Fruit fly (Drosophila melanogaster) whole organism: ENCODE results near the gene Agxt.

Experiments used
- CG8478 ChIP-seq: fragments of >200 bp; optimal IDR thresholded peaks from 2 replicates; lab custom pipeline; 2018; ENCODE audit warnings: inconsistent platforms
- Dll ChIP-seq: fragments of >200 bp; optimal IDR thresholded peaks from 2 replicates; lab custom pipeline; 2017
- EcR ChIP-seq, 2 experiments: fragments of >200 bp; optimal IDR thresholded peaks; 2 replicates each; lab custom pipeline; 2017; ENCODE audit warnings: missing biosample characterization in 2 of 2, missing genetic modification characterization in 2 of 2, missing genetic modification reagents in 2 of 2
- pan ChIP-seq: fragments of >200 bp; optimal IDR thresholded peaks from 2 replicates; lab custom pipeline; 2017
- psq ChIP-seq: fragments of >200 bp; optimal IDR thresholded peaks from 2 replicates; lab custom pipeline; 2017
- usp ChIP-seq: fragments of >200 bp; optimal IDR thresholded peaks from 2 replicates; lab custom pipeline; 2017; ENCODE audit warnings: missing biosample characterization, missing genetic modification characterization, mixed read lengths

The Agxt gene

DNA sequence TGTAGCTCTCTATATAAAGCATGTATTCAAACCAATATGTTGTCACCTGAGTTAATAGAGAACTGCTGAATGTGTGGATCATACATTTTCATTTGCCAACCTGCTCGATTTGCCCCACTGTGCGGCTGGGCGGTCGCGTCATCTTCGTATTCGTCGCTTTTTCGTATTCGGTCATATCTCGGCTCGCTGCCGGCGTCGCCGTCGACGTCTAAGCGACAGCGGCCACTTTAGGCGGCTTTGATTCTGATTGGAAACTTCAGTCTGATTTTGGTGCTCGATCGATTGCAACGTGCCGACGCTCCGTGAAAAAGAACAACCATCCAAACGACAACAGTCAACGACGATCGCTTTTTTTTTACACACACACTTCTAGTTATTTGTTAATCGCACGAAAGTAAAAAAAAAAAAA lies 17.1 kb downstream of the Agxt start:
- no peak for TF ChIP-seq usp (GFP tag; lab: Kevin White, UChicago)
- no peak for TF ChIP-seq CG8478
- TF ChIP-seq Dll (lab: Kevin White, UChicago), result no peak
- no peak for TF ChIP-seq pan (lab: Kevin White, UChicago)
- TF ChIP-seq psq, result no peak
- TF ChIP-seq EcR (GFP tag; optimal IDR thresholded peaks at IDR 0.05; lab: Kevin White, UChicago), result no peak

DNA sequence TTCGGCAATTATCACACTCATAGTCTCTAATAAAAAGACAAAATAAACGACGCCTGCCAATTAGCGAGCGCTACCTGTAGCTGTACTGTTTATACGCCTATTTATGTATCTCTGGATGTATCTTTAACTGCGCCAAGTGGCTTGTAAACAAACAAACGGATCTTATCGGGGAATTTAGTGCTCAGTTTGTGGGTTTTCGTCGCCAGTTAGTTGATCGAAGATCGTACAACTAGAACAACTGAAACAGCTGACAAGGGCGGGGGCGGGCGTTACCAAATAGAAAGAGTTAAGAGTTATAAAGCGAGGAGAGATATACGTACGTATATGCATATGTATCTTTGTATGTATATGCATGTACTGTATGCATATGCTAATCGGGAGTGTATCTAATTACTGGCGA lies 18.2 kb downstream of the Agxt start:
- no peak for TF ChIP-seq Dll (lab: Kevin White, UChicago)
- no peak for TF ChIP-seq usp (GFP tag; lab: Kevin White, UChicago)
- TF ChIP-seq CG8478, result no peak
- no peak for TF ChIP-seq psq
- TF ChIP-seq EcR (GFP tag; optimal IDR thresholded peaks at IDR 0.05; lab: Kevin White, UChicago), result no peak
- TF ChIP-seq pan (lab: Kevin White, UChicago), result no peak

DNA sequence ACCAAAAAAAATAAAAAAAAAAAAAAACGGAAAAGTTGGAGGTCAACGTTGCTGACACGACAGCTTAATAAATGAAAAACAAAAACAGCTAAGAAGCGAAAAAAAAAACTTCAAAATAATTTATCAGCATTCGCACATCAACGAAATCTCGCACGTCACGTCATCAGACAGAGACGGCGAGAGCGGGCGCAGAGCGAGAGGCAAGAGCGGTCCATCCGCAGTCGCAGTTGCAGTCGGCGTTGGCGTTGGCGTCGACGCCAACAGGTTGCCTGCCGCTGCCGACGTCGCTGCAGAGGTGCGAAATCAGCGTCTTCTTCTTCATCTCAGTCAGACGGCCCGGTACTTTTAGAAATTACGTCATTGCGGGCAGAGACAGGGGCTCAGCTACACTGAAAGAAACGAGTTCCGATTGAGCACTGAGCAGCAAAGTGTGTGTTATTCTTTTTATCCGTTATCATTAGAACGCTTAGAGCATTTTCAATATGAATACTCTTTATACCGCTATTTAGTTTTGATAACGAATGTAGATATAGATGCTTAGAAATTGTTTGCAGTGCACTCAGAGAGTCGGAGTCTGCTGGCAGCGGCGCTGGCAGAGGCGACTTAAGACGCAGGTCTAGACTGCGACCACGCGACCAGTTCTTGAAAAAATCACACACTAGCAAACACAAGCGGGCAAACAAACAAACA lies 20.8 kb downstream of the Agxt start:
- TF ChIP-seq usp (GFP tag; lab: Kevin White, UChicago), result no peak
- TF ChIP-seq Dll (lab: Kevin White, UChicago), result no peak
- TF ChIP-seq pan (lab: Kevin White, UChicago), result no peak
- no peak for TF ChIP-seq EcR (GFP tag; optimal IDR thresholded peaks at IDR 0.05; lab: Kevin White, UChicago)
- no peak for TF ChIP-seq psq

DNA sequence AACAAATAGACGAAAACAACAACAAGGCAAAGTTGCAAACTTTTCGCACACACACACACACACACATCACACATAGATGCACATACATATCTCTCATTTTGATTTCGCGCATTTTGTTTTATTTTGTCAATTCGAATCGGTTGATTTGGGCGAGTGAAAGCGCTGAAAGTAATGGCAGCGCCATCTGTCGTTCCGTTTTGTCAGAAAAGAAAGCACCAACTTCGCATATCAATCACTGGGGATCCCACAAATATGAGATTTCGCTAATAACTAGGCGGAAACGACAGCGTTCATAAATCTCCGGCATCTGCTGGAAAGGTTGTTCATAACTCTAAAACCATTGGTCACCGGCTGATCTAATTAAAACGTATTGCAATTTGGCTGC lies 21.4 kb downstream of the Agxt start:
- TF ChIP-seq Dll (lab: Kevin White, UChicago) (no peak), EcR (GFP tag; optimal IDR thresholded peaks at IDR 0.05; lab: Kevin White, UChicago) (no peak), CG8478 (no peak), pan (lab: Kevin White, UChicago) (no peak), usp (GFP tag; lab: Kevin White, UChicago) (no peak), psq (no peak)

DNA sequence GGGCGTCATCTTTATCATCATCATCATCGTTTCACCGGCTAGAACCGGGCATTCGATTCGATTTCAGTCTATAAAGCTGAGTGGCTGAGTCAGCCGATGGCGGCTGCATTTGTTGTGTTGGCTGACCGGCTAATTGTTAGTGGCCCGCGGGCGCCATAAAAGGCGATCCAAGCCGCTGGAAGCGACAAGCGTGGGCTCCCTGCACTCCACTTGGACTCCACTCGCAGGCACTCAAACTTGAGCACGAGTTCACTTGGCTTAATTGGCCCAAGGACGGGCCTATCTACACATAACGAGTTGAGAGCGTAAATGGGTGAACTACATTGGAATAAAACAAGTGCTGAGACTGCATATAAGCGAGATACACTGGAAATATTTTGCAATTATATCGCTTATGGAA lies 22.7 kb downstream of the Agxt start:
- no peak for TF ChIP-seq CG8478
- no peak for TF ChIP-seq EcR (GFP tag; optimal IDR thresholded peaks at IDR 0.05; lab: Kevin White, UChicago)
- TF ChIP-seq Dll (lab: Kevin White, UChicago), result no peak
- TF ChIP-seq psq, result no peak
- TF ChIP-seq usp (GFP tag; lab: Kevin White, UChicago), result no peak
- TF ChIP-seq pan (lab: Kevin White, UChicago), result no peak

DNA sequence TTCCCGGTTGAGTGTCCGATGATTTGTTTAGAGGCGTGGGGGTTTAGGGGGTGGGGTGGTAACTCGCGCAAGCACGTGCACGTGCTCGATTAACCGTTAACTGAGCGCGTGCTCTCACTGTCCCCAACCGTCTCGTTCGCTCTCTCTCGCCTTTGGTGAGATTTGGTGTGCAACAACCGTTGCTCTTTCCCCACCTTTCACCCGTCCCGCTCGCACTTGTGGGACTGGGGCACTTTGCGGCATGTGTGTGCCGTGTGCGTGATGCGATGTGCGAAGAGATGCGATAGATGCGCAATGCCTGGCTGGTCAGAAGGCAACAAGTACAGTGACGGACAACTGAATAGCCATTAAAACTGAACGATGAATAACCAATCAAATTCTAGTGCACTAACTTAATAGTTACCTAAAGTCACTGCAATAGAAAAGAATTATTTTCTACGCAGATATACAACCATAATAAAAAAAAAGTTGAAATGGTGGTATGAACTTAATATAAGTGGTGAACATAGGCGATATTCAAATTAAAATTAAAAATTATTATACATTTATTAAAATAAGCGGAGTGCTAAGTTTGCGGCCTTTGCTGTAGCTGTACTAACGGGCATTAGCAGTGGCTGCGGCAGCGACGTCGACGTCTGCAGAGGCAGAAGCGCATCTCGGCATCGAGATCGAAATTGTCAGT lies 42.6 kb downstream of the Agxt start:
- TF ChIP-seq CG8478, result no peak
- no peak for TF ChIP-seq Dll (lab: Kevin White, UChicago)

DNA sequence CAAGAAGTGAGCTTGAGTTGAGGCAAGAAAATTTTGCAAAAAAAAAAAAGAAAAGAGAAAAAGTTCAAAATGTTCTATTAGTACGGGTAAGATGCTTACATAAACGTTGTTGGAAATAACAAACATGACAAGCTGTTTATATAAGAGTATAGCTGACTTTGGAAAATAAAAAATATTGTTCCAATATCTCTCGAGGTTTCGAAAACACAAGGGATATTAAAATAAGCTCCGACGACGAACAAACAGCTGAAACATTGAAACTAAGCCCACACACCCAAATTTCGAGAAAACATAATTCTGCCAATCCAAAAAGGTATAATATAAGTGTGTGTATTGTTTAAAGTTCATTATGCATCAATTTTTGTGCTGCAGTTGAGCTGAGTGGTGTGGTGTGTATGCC lies 45.1 kb downstream of the Agxt start:
- no peak for TF ChIP-seq pan (lab: Kevin White, UChicago)
- TF ChIP-seq psq, result no peak
- TF ChIP-seq CG8478, result no peak
- no peak for TF ChIP-seq EcR (GFP tag; optimal IDR thresholded peaks at IDR 0.05; lab: Kevin White, UChicago)
- no peak for TF ChIP-seq usp (GFP tag; lab: Kevin White, UChicago)
- no peak for TF ChIP-seq Dll (lab: Kevin White, UChicago)

DNA sequence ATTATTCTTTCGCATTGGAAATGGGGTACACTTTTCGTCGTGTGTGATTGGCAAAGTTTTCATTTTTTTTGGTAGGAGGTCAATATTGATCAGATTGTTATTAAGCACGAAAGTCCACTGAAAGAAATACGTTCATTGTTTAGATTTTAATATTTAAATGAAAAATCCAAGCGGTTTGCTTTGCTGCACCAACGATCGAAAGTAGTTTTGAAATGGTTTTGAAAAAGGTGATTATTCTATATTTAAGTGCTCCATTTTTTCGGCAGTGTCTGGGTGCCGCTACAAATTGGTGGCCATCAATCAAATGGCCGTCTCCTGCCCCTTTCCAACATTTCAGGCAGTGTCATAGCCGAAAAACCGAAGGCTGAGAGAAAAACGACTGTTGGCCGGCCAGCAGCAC lies 45.7 kb downstream of the Agxt start:
- TF ChIP-seq CG8478 (no peak), Dll (lab: Kevin White, UChicago) (no peak), pan (lab: Kevin White, UChicago) (no peak), usp (GFP tag; lab: Kevin White, UChicago) (no peak), EcR (GFP tag; optimal IDR thresholded peaks at IDR 0.05; lab: Kevin White, UChicago) (no peak), psq (no peak)
